Worm (Caenorhabditis elegans) whole organism, L4 larva: ENCODE results near the gene F22B7.3.

ENCODE experiments used
- F26F4.8 ChIP-seq: fragments of 200-800 bp; sonication (Bioruptor generic); conservative IDR thresholded peaks from 2 replicates; pipeline ENCODE4 v1.3.6; 2022; ENCODE audit warnings: missing genetic modification characterization, missing compliant biosample characterization
- F49E8.2 ChIP-seq: sonication (generic microtip); optimal IDR thresholded peaks from 2 replicates; lab custom pipeline; 2016; ENCODE audit warnings: missing compliant biosample characterization, mild to moderate bottlenecking, missing genetic modification characterization, borderline replicate concordance
- Y48G9A.11 ChIP-seq: fragments of 200-800 bp; sonication (Bioruptor generic); IDR thresholded peaks from 2 replicates; pipeline ENCODE4 v1.3.6; 2022; ENCODE audit warnings: missing genetic modification reagents, missing genetic modification characterization, missing compliant biosample characterization
- Y75B8A.6 ChIP-seq: fragments of 200-800 bp; sonication (Bioruptor generic); IDR thresholded peaks from 2 replicates; pipeline ENCODE4 v1.3.6; 2022; ENCODE audit warnings: missing genetic modification reagents, missing genetic modification characterization, missing compliant biosample characterization
- ZK546.5 ChIP-seq, 2 experiments: sonication (generic microtip); optimal IDR thresholded peaks; 2 replicates each; lab custom pipeline; 2017; ENCODE audit warnings: missing biosample characterization in 2 of 2, missing genetic modification characterization in 2 of 2
- aha-1 ChIP-seq: fragments of 150-350 bp; peaks from one replicate; lab custom pipeline; 2014; ENCODE audit warnings: missing biosample characterization, missing genetic modification characterization
- ceh-28 ChIP-seq: fragments of 150-350 bp; optimal IDR thresholded peaks from 2 replicates; lab custom pipeline; 2014; ENCODE audit warnings: missing biosample characterization, missing genetic modification reagents, missing genetic modification characterization
- ceh-62 ChIP-seq: sonication (generic microtip); optimal IDR thresholded peaks from 2 replicates; lab custom pipeline; 2017; ENCODE audit warnings: missing biosample characterization, missing genetic modification characterization
- ceh-82 ChIP-seq: sonication (generic microtip); optimal IDR thresholded peaks from 2 replicates; lab custom pipeline; 2017; ENCODE audit warnings: missing biosample characterization, missing genetic modification characterization
- daf-12 ChIP-seq: fragments of 150-350 bp; optimal IDR thresholded peaks from 2 replicates; lab custom pipeline; 2014; ENCODE audit warnings: missing biosample characterization, missing genetic modification reagents, missing genetic modification characterization
- daf-8 ChIP-seq: fragments of 200-800 bp; sonication (Bioruptor generic); IDR thresholded peaks from 2 replicates; pipeline ENCODE4 v1.3.6; 2022; ENCODE audit warnings: missing genetic modification characterization, missing compliant biosample characterization
- dpl-1 ChIP-seq: fragments of 150-350 bp; optimal IDR thresholded peaks from 2 replicates; lab custom pipeline; 2014; ENCODE audit warnings: missing biosample characterization, missing genetic modification reagents, missing genetic modification characterization
- egl-27 ChIP-seq: sonication (generic microtip); optimal IDR thresholded peaks from 3 replicates; lab custom pipeline; 2017; ENCODE audit warnings: missing biosample characterization, missing genetic modification reagents, missing genetic modification characterization
- hif-1 ChIP-seq, 2 experiments: sonication (generic microtip); optimal IDR thresholded peaks; 2 replicates each; lab custom pipeline; 2016 to 2017; ENCODE audit warnings: missing compliant biosample characterization in 2 of 2, missing genetic modification characterization in 2 of 2, missing genetic modification reagents in 2 of 2, missing genotype in 2 of 2, mild to moderate bottlenecking in 1 of 2
- hlh-30 ChIP-seq: sonication (generic microtip); optimal IDR thresholded peaks from 2 replicates; lab custom pipeline; 2017; ENCODE audit warnings: antibody characterized with exemption, mild to moderate bottlenecking, missing genetic modification characterization, missing compliant biosample characterization; ENCODE audit not compliant: insufficient read depth
- lin-13 ChIP-seq: fragments of 150-350 bp; optimal IDR thresholded peaks from 2 replicates; lab custom pipeline; 2014; ENCODE audit warnings: missing biosample characterization, missing genetic modification reagents, missing genetic modification characterization
- lin-38 ChIP-seq: fragments of 200-800 bp; sonication (Bioruptor generic); IDR thresholded peaks from 2 replicates; pipeline ENCODE4 v1.3.6; 2022; ENCODE audit warnings: missing genetic modification reagents, missing genetic modification characterization, missing compliant biosample characterization
- lir-3 ChIP-seq: sonication (generic microtip); optimal IDR thresholded peaks from 2 replicates; lab custom pipeline; 2016; ENCODE audit warnings: mild to moderate bottlenecking, missing genetic modification characterization, missing compliant biosample characterization
- lsy-2 ChIP-seq, 2 experiments: fragments of 150-350 bp in 1 of 2; sonication (generic microtip) in 1 of 2; optimal IDR thresholded peaks; 2 replicates each; lab custom pipeline; 2014 to 2017; ENCODE audit warnings: missing biosample characterization in 2 of 2, missing genetic modification characterization in 2 of 2
- mxl-2 ChIP-seq: fragments of 200-800 bp; sonication (Bioruptor generic); conservative IDR thresholded peaks from 2 replicates; pipeline ENCODE4 v1.3.6; 2022; ENCODE audit warnings: missing genetic modification reagents, missing genetic modification characterization, missing compliant biosample characterization
- nhr-42 ChIP-seq: fragments of 200-800 bp; sonication (Bioruptor generic); IDR thresholded peaks from 2 replicates; pipeline ENCODE4 v1.3.6; 2022; ENCODE audit warnings: missing genetic modification characterization, missing compliant biosample characterization
- skn-1 ChIP-seq: fragments of 150-350 bp; optimal IDR thresholded peaks from 2 replicates; lab custom pipeline; 2014; ENCODE audit warnings: missing biosample characterization, missing genetic modification characterization
- snpc-4 ChIP-seq: fragments of 150-350 bp; optimal IDR thresholded peaks from 2 replicates; lab custom pipeline; 2014; ENCODE audit warnings: missing biosample characterization, missing genetic modification characterization
- tra-1 ChIP-seq: fragments of 200-800 bp; sonication (Bioruptor generic); IDR thresholded peaks from 2 replicates; pipeline ENCODE4 v1.3.6; 2022; ENCODE audit warnings: missing genetic modification reagents, missing genetic modification characterization, missing compliant biosample characterization
- unc-130 ChIP-seq: sonication (generic microtip); optimal IDR thresholded peaks from 2 replicates; lab custom pipeline; 2016; ENCODE audit warnings: missing genetic modification reagents, missing genetic modification characterization, missing compliant biosample characterization
- unc-39 ChIP-seq: sonication (generic microtip); optimal IDR thresholded peaks from 2 replicates; lab custom pipeline; 2017; ENCODE audit warnings: missing biosample characterization, missing genetic modification characterization
- unc-62 ChIP-seq, 3 experiments: fragments of 150-350 bp in 1 of 3; sonication (generic microtip); optimal IDR thresholded peaks in 2 of 3; peaks in 1 of 3; 1 replicate in 1 of 3; 2 replicates in 2 of 3; lab custom pipeline; 2014 to 2017; ENCODE audit warnings: missing biosample characterization in 3 of 3, missing genetic modification characterization in 3 of 3, missing genetic modification reagents in 3 of 3, missing genotype in 1 of 3
- zfp-2 ChIP-seq: sonication (generic microtip); optimal IDR thresholded peaks from 2 replicates; lab custom pipeline; 2016; ENCODE audit warnings: mild to moderate bottlenecking, missing genetic modification characterization, missing compliant biosample characterization
- zfp-3 ChIP-seq: fragments of 200-800 bp; sonication (Bioruptor generic); conservative IDR thresholded peaks from 2 replicates; pipeline ENCODE4 v1.3.6; 2022; ENCODE audit warnings: missing genetic modification reagents, missing genetic modification characterization, missing compliant biosample characterization

F22B7.3 gene

DNA sequence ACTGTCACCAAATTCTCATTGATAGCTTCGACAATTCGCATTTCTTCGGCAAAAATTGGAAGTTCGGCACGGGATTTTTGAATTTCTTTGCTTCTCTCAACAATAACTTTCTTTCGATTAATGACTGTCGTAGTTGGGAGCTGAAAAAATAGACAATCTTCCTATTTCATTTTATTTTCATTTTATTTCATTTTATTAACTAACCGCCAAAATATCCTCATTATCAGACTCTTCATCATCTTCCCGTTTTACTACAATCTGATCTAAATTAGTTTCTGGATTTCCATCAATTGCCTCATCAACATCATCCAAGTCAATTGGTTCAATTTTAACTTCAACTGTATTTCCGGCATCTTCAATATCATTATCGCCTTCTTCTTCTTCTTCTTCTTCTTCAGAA lies 35.1 kb upstream of the F22B7.3 start:
- TF ChIP-seq unc-62 (GFP tag; optimal IDR thresholded peaks at IDR 0.05 in 1 of 2; lab: Kevin White, UChicago) (peak in 1 of 2 experiments; percentile 96), unc-62 (tag; optimal IDR thresholded peaks at IDR 0.05; lab: Kevin White, UChicago) (no peak), lin-38 (no peak), aha-1 (tag; lab: Kevin White, UChicago) (peak; percentile 75)
- TF ChIP-seq, all 104 proteins: peak for 2

DNA sequence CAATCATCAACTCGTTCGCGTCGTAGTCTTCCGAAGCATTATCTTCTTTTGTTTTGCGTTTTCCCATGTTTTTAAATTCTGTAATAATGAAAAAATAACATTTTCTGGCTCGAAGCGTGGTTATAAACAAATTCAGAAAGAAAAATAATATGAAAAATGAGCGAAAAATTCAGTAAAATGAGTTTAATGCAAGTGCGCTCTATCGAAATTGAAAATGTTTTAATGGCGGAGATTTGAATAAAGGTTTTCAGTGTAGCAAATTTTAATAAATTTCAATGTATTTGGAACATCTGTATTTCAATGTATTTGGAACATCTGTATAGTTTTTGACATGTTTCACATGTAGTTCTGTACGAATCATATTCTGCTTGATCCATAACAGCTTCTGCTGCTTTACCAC lies 34.2 kb upstream of the F22B7.3 start, which contains the start of gene rha-2:
TSS of gene rha-2 (minus strand) at position 80 of the 400 bp plus-strand sequence.
- TF ChIP-seq egl-27 (tag; lab: Kevin White, UChicago) (no peak), lsy-2 (tag; optimal IDR thresholded peaks at IDR 0.05; lab: Kevin White, UChicago) (peak in 1 of 2 experiments; percentile 33), dpl-1 (GFP tag; lab: Kevin White, UChicago) (peak; percentile 80), lin-38 (peak; percentile 86)

DNA sequence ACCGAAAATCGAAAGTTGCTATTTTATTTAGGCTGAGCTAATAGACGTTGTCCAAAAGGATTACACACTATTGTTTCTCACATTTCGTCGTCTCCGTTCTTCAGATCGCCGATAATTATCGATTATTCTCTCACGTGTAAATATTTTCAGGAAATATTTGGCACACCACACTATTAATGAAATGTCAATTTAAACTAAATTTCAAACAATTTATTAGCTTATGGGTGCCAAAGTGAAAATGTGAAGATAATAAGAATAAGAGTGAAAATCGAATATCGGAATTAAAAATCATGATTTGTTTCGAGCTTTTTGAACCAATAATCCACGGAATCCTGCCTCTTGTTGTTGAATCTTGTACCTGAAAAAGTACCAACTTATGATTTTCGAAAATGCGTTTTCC lies 32.1 kb upstream of the F22B7.3 start, which contains the start of gene C06E1.11:
TSS of gene C06E1.11 (minus strand) at position 101 of the 400 bp plus-strand sequence.
- no peak for TF ChIP-seq zfp-2
- no peak for TF ChIP-seq Y48G9A.11
- TF ChIP-seq zfp-3 (GFP tag; lab: Robert Waterston, UW): no peak
- no peak for TF ChIP-seq hlh-30 (tag; lab: Kevin White, UChicago)
- no peak for TF ChIP-seq ZK546.5 (tag; optimal IDR thresholded peaks at IDR 0.05; lab: Kevin White, UChicago)

DNA sequence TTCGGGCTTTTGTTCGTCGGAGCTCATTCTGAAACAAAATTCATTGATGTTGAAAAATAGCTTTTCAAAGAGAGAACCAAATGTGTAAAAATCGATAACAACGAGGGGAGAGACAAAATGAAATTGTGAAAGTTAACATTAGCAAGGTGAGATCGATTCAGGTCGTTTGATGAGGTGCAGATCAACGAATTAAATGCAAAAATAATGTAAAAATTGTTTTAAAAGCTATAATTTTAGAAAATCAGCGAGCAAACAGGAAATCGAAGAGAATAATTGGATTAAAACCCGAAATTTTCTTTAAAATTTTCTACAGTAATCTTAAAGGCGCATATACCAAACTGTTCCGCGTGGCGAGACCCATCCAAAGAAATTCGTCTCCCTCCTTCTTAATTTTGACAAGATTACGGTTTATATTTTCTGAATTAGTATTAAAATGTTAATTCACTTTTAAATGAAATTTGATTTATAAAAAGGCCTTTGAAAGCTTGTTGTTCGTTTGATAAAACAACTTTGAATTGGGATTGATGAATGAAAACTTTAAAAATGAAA lies 30.2 kb upstream of the F22B7.3 start, which contains the start of gene C13G5.2:
TSS of gene C13G5.2 (minus strand) at position 51 of the 549 bp plus-strand sequence.
- TF ChIP-seq F49E8.2 (tag; lab: Kevin White, UChicago) (no peak), unc-39 (tag; lab: Kevin White, UChicago) (no peak), daf-8 (GFP tag; lab: Robert Waterston, UW) (no peak), lin-13 (GFP tag; lab: Kevin White, UChicago) (no peak), snpc-4 (no peak), mxl-2 (GFP tag; lab: Robert Waterston, UW) (no peak), ceh-28 (tag; lab: Kevin White, UChicago) (no peak), zfp-3 (GFP tag; lab: Robert Waterston, UW) (no peak), Y75B8A.6 (no peak), ceh-82 (tag; lab: Kevin White, UChicago) (no peak)

DNA sequence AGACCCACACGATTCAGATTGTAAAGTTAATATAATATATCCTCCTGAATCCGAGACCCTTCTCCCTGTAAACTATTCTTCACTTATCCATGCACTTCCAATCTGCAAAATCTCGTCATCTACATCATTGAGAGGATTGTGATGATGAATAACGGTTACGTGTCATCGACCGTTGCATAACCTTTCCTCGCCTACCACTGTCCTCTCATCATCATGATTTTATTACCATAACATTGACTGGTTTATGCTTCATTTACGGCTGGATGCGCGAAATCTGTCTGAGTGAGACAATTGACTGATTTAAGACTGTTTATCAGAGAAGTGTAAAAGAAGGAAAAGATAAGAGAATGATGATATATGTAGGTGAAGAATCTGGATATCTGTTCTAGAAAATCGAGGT lies 28.4 kb upstream of the F22B7.3 start:
- no peak for TF ChIP-seq ceh-62 (tag; lab: Kevin White, UChicago)
- no peak for TF ChIP-seq daf-12 (tag; lab: Kevin White, UChicago)
- TF ChIP-seq ceh-82 (tag; lab: Kevin White, UChicago): no peak
- TF ChIP-seq unc-130 (GFP tag; lab: Kevin White, UChicago): no peak
- no peak for TF ChIP-seq F26F4.8 (GFP tag; lab: Robert Waterston, UW)
- TF ChIP-seq F49E8.2 (tag; lab: Kevin White, UChicago): no peak
- TF ChIP-seq nhr-42 (GFP tag; lab: Robert Waterston, UW): no peak
- no peak for TF ChIP-seq hif-1 (tag; optimal IDR thresholded peaks at IDR 0.05; lab: Kevin White, UChicago)
- no peak for TF ChIP-seq skn-1

DNA sequence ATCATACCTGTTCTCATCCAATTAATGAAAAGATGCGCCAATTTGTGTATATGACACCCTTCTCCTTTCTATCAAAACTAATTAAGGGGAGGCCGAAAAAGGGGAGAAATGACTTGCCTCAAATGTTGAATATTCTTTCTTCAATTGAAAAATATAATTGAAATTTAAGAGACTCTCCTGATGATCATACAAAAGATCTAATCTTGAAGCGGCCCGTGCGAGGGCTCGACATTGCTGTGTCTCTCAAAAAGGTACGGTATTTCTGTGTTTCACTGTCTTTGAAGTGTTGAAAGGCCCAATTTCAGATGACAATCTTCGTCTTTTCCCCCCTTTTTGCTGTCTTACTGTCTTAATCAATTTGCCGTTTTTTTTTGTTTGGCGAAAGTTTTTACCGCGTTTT lies 27.7 kb upstream of the F22B7.3 start:
- TF ChIP-seq lir-3 (tag; lab: Kevin White, UChicago) (no peak), tra-1 (GFP tag; lab: Robert Waterston, UW) (no peak)
- TF ChIP-seq, all 104 proteins: peak for 0
